Worm (Caenorhabditis elegans): Measurements from ENCODE around the gene F13D12.10.

The F13D12.10 gene

DNA sequence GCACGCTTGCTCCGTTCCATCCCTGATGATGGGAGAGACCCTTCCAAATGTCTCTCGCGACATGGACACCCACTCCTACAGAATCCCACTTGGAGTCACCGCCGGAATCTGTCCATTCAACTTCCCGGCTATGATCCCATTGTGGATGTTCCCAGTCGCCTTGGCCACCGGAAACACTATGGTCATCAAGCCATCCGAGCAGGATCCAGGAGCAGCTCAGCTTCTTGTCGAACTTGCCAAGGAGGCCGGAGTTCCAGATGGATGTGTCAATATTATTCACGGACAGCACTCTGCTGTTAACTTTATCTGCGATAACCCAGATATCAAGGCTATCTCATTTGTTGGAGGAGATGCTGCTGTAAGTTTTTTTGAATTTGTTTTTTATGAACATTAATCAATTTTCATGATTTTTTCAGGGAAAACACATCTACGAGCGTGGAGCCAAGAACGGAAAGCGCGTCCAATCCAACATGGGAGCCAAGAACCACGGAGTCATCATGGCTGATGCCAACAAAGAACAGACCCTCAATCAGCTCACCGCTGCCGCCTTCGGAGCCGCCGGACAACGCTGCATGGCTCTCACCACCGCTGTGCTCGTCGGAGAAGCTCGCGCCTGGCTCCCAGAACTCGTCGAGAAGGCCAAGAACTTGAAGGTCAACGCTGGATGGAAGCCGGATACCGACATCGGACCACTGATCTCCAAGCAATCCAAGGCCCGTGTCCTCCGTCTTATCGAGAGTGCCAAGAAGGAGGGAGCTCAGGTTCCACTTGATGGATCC, 16.3 kb downstream of the F13D12.10 start:
- TF ChIP-seq dsc-1 (tag; optimal IDR thresholded peaks at IDR 0.05) (no peak), snu-23 (GFP tag; optimal IDR thresholded peaks at IDR 0.05) (no peak), nhr-85 (tag) (no peak), ztf-11 (tag; optimal IDR thresholded peaks at IDR 0.05) (no peak), dpl-1 (GFP tag; optimal IDR thresholded peaks at IDR 0.05) (no peak), lir-3 (tag; optimal IDR thresholded peaks at IDR 0.05; ENCODE audit: poor library complexity) (no peak), aha-1 (tag; optimal IDR thresholded peaks at IDR 0.05) (no peak)

DNA sequence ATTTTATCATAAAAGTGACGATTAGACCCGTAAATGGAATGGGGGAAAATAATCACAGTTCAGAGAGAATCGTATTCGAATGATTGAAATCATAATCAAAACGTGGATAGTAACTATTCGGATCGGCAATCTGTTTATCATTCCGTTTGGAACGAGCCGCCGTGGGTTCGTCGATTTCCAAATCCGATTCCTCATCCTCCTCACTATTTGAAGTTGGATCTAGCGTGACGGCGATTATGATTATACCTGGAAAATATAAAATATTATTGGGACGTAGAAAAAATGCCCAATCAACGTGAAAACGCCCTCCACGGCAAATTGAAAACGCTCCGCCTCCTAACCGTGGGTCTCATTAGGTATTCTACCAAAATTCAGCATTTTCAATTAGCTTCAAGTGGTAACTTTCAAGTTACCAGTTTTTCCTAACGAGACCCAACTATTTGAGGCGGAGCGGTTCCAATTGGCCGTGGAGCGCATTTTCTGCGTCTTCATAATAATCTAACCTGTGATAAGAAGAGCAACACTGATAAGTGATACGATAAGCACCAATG, 17.6 kb downstream of the F13D12.10 start:
- no peak for TF ChIP-seq ceh-63 (GFP tag; optimal IDR thresholded peaks at IDR 0.05)
- no peak for TF ChIP-seq skn-1 (tag; optimal IDR thresholded peaks at IDR 0.05)
- peak; percentile 4 for TF ChIP-seq ztf-4 (tag; optimal IDR thresholded peaks at IDR 0.05)
- TF ChIP-seq ama-1 (optimal IDR thresholded peaks at IDR 0.05): peak; percentile 62
- TF ChIP-seq lsy-2 (tag; optimal IDR thresholded peaks at IDR 0.05): no peak
- TF ChIP-seq elt-3 (tag; optimal IDR thresholded peaks at IDR 0.05): no peak
- TF ChIP-seq mdl-1 (tag; optimal IDR thresholded peaks at IDR 0.05): no peak
- TF ChIP-seq dpl-1 (GFP tag; optimal IDR thresholded peaks at IDR 0.05): no peak
- no peak for TF ChIP-seq lin-35 (GFP tag; optimal IDR thresholded peaks at IDR 0.05)
- TF ChIP-seq unc-62 (GFP tag; optimal IDR thresholded peaks at IDR 0.05): no peak
- TF ChIP-seq sup-37 (GFP tag; optimal IDR thresholded peaks at IDR 0.05): no peak
- no peak for TF ChIP-seq fkh-8 (tag; optimal IDR thresholded peaks at IDR 0.05)
- TF ChIP-seq ceh-82 (tag; optimal IDR thresholded peaks at IDR 0.05): no peak
- TF ChIP-seq mep-1 (tag; optimal IDR thresholded peaks at IDR 0.05): no peak
- no peak for TF ChIP-seq lin-13 (GFP tag; optimal IDR thresholded peaks at IDR 0.05)
- no peak for TF ChIP-seq tlp-1 (tag; optimal IDR thresholded peaks at IDR 0.05)
- peak; percentile 65 for TF ChIP-seq nhr-90 (tag; optimal IDR thresholded peaks at IDR 0.05; ENCODE audit: poor library complexity)
- TF ChIP-seq unc-98 (GFP tag; IDR thresholded peaks at IDR 0.05): no peak
- peak; percentile 50 for TF ChIP-seq nhr-20 (tag; optimal IDR thresholded peaks at IDR 0.05)
- TF ChIP-seq fos-1 (tag; optimal IDR thresholded peaks at IDR 0.05): no peak
- no peak for TF ChIP-seq vab-15 (tag; optimal IDR thresholded peaks at IDR 0.05)
- no peak for TF ChIP-seq tbx-2 (tag; optimal IDR thresholded peaks at IDR 0.05)
- no peak for TF ChIP-seq zag-1 (tag; optimal IDR thresholded peaks at IDR 0.05)
- no peak for TF ChIP-seq fkh-4 (tag; optimal IDR thresholded peaks at IDR 0.05; ENCODE audit: borderline replicate concordance)
- TF ChIP-seq C04F5.9 (tag; optimal IDR thresholded peaks at IDR 0.05): no peak
- no peak for TF ChIP-seq mef-2 (tag; optimal IDR thresholded peaks at IDR 0.05)
- TF ChIP-seq hpl-2 (GFP tag; optimal IDR thresholded peaks at IDR 0.05): no peak
- no peak for TF ChIP-seq ceh-88 (GFP tag; IDR thresholded peaks at IDR 0.05)
- TF ChIP-seq aly-2 (tag; optimal IDR thresholded peaks at IDR 0.05): peak; percentile 65
- no peak for TF ChIP-seq isw-1 (GFP tag; IDR thresholded peaks at IDR 0.05)
- no peak for TF ChIP-seq nhr-28 (tag; optimal IDR thresholded peaks at IDR 0.05)
- no peak for TF ChIP-seq swsn-7 (tag; optimal IDR thresholded peaks at IDR 0.05)
- TF ChIP-seq ztf-11 (tag; optimal IDR thresholded peaks at IDR 0.05): no peak
- no peak for TF ChIP-seq lin-39 (tag; optimal IDR thresholded peaks at IDR 0.05)
- peak; percentile 63 for TF ChIP-seq snu-23 (GFP tag; optimal IDR thresholded peaks at IDR 0.05)
- TF ChIP-seq nhr-84 (tag; optimal IDR thresholded peaks at IDR 0.05): no peak
- no peak; the same call in 1 of the 2 replicates for TF ChIP-seq nhr-19 (GFP tag; conservative IDR thresholded peaks at IDR 0.05)
- TF ChIP-seq pqm-1 (tag; optimal IDR thresholded peaks at IDR 0.05): no peak
- no peak for TF ChIP-seq grh-1 (GFP tag; IDR thresholded peaks at IDR 0.05)
- no peak for TF ChIP-seq sptf-1 (tag; optimal IDR thresholded peaks at IDR 0.05)
- peak; percentile 19 for TF ChIP-seq rnt-1 (tag; optimal IDR thresholded peaks at IDR 0.05)
- TF ChIP-seq Y116A8C.19 (tag; optimal IDR thresholded peaks at IDR 0.05; ENCODE audit: borderline replicate concordance): no peak
- no peak for TF ChIP-seq efl-3 (GFP tag; optimal IDR thresholded peaks at IDR 0.05)
- peak; percentile 56 for TF ChIP-seq elt-2 (tag; optimal IDR thresholded peaks at IDR 0.05)
- TF ChIP-seq nhr-77 (tag; optimal IDR thresholded peaks at IDR 0.05): no peak
- no peak for TF ChIP-seq ceh-8 (GFP tag; optimal IDR thresholded peaks at IDR 0.05)
